Worm (Caenorhabditis elegans): ENCODE measurements around the gene trx-2.

- TF ChIP-seq fkh-10 (GFP tag; optimal IDR thresholded peaks at IDR 0.05) (no peak), R02D3.7 (tag; optimal IDR thresholded peaks at IDR 0.05) (no peak), ztf-11 (tag; optimal IDR thresholded peaks at IDR 0.05) (no peak)
Observed at ce11 chrV:10319434-10319833, 5.0 kb downstream of the trx-2 start, which contains the start of gene B0024.11.
